Fruit fly (Drosophila melanogaster): ENCODE data around the gene toc.

DNA sequence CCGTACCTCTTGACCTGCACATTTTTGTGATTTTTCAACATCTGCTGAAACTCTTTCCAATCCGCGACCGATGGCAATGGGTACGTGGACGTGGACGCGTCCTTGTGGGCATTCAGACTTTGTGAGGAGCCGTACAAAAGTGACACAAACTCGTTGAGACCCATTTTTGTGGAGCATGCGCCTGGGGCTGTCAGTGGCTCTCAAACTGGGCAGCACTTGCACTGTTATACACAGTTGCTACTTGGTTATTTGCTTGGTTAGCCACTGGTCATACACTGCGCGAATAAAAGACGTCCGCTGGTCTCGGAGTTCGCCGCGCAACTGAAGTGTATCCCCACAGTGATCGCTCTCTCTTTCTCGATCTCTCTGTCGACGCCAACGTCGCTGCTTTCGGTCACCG is 54.3 kb downstream of the toc start:
- TF ChIP-seq TFAM (GFP tag; optimal IDR thresholded peaks at IDR 0.05) = no peak
- no peak for TF ChIP-seq Mrtf (GFP tag; IDR thresholded peaks at IDR 0.05)
- TF ChIP-seq ssp (GFP tag; IDR thresholded peaks at IDR 0.05) = no peak
- no peak for TF ChIP-seq slbo (GFP tag; IDR thresholded peaks at IDR 0.05)
- no peak for TF ChIP-seq mirr (GFP tag; optimal IDR thresholded peaks at IDR 0.05)
- no peak for TF ChIP-seq ac (GFP tag; optimal IDR thresholded peaks at IDR 0.05)
- no peak for TF ChIP-seq CG12769 (tag; optimal IDR thresholded peaks at IDR 0.05)
- no peak for TF ChIP-seq lov (optimal IDR thresholded peaks at IDR 0.05)
- no peak for TF ChIP-seq lov (GFP tag; IDR thresholded peaks at IDR 0.05)
- no peak for TF ChIP-seq Deaf1 (tag; optimal IDR thresholded peaks at IDR 0.05)
